Worm (Caenorhabditis elegans) whole organism, early embryonic: ENCODE measurements around the gene R102.1.
"Not testable (repeated sequence)": the region's sequence is repeated elsewhere in the genome, so short reads cannot be mapped to it uniquely, and the experiment has no call there.

Source experiments
- B0310.2 ChIP-seq: sonication (generic microtip); optimal IDR thresholded peaks from 2 replicates; lab custom pipeline; 2016; ENCODE audit warnings: mild to moderate bottlenecking, missing genetic modification characterization, missing compliant biosample characterization
- F13C5.2 ChIP-seq: sonication (generic microtip); optimal IDR thresholded peaks from 2 replicates; lab custom pipeline; 2017; ENCODE audit warnings: mild to moderate bottlenecking, missing genetic modification characterization, inconsistent platforms, missing compliant biosample characterization
- aly-1 ChIP-seq: sonication (generic microtip); optimal IDR thresholded peaks from 2 replicates; lab custom pipeline; 2016; ENCODE audit warnings: missing genetic modification characterization, missing compliant biosample characterization
- ama-1 ChIP-seq: fragments of 150-350 bp; optimal IDR thresholded peaks from 2 replicates; lab custom pipeline; 2014
- ceh-13 ChIP-seq: fragments of 200-800 bp; sonication (Bioruptor generic); optimal IDR thresholded peaks from 2 replicates; lab custom pipeline; 2018; ENCODE audit warnings: mild to moderate bottlenecking, missing genetic modification characterization, missing compliant biosample characterization
- ceh-36 ChIP-seq: sonication (generic microtip); optimal IDR thresholded peaks from 2 replicates; lab custom pipeline; 2016; ENCODE audit warnings: missing genetic modification characterization, inconsistent platforms, missing compliant biosample characterization
- ets-7 ChIP-seq: sonication (generic microtip); optimal IDR thresholded peaks from 2 replicates; lab custom pipeline; 2016; ENCODE audit warnings: missing genotype, missing genetic modification characterization, missing compliant biosample characterization
- flt-1 ChIP-seq: fragments of 200-800 bp; sonication (Bioruptor generic); IDR thresholded peaks from 2 replicates; pipeline ENCODE4 v1.3.6; 2022; ENCODE audit warnings: missing genetic modification characterization, missing compliant biosample characterization
- hmbx-1 ChIP-seq: sonication (generic microtip); optimal IDR thresholded peaks from 2 replicates; lab custom pipeline; 2016; ENCODE audit warnings: mild to moderate bottlenecking, missing genetic modification characterization, missing compliant biosample characterization
- hmg-4 ChIP-seq: fragments of 200-800 bp; sonication (Bioruptor generic); optimal IDR thresholded peaks from 2 replicates; lab custom pipeline; 2018; ENCODE audit warnings: mild to moderate bottlenecking, missing genetic modification characterization, missing compliant biosample characterization
- hnd-1 ChIP-seq: sonication (generic microtip); optimal IDR thresholded peaks from 2 replicates; lab custom pipeline; 2016; ENCODE audit warnings: missing genetic modification characterization, missing compliant biosample characterization
- pes-1 ChIP-seq: fragments of 200-800 bp; sonication (Bioruptor generic); IDR thresholded peaks from 2 replicates; pipeline ENCODE4 v1.3.6; 2022; ENCODE audit warnings: missing genetic modification reagents, missing genetic modification characterization, missing compliant biosample characterization
- scrt-1 ChIP-seq: fragments of 200-800 bp; sonication (Bioruptor generic); IDR thresholded peaks from 2 replicates; pipeline ENCODE4 v1.3.6; 2022; ENCODE audit warnings: missing genetic modification characterization, missing compliant biosample characterization
- sea-1 ChIP-seq: fragments of 200-800 bp; sonication (Bioruptor generic); conservative IDR thresholded peaks from 2 replicates; pipeline ENCODE4 v1.3.6; 2022; ENCODE audit warnings: missing genetic modification characterization, missing compliant biosample characterization
- tbx-11 ChIP-seq: fragments of 200-800 bp; sonication (Bioruptor generic); IDR thresholded peaks from 2 replicates; pipeline ENCODE4 v1.3.6; 2022; ENCODE audit warnings: missing genetic modification characterization, missing compliant biosample characterization
- tbx-37 ChIP-seq: fragments of 200-800 bp; sonication (Bioruptor generic); conservative IDR thresholded peaks from 2 replicates; pipeline ENCODE4 v1.3.6; 2022; ENCODE audit warnings: missing genetic modification reagents, missing genetic modification characterization, missing compliant biosample characterization
- tra-4 ChIP-seq: sonication (generic microtip); optimal IDR thresholded peaks from 2 replicates; lab custom pipeline; 2017; ENCODE audit warnings: missing genetic modification characterization, missing compliant biosample characterization

The R102.1 gene

ce11 chrIV:10685758-10686157, at the start of gene R102.1, which contains the start of gene K08C7.6:
TSS of gene R102.1 (plus strand) at chrIV:10686048.
TSS of gene K08C7.6 (minus strand) at chrIV:10685858.
- TF ChIP-seq ets-7 (no peak), flt-1 (GFP tag; lab: Robert Waterston, UW) (no peak), ama-1 (lab: Kevin White, UChicago) (no peak), pes-1 (no peak), F13C5.2 (no peak), B0310.2 (tag; lab: Kevin White, UChicago) (no peak), scrt-1 (no peak), sea-1 (GFP tag; lab: Robert Waterston, UW) (no peak), ceh-36 (tag; lab: Kevin White, UChicago) (no peak)

DNA sequence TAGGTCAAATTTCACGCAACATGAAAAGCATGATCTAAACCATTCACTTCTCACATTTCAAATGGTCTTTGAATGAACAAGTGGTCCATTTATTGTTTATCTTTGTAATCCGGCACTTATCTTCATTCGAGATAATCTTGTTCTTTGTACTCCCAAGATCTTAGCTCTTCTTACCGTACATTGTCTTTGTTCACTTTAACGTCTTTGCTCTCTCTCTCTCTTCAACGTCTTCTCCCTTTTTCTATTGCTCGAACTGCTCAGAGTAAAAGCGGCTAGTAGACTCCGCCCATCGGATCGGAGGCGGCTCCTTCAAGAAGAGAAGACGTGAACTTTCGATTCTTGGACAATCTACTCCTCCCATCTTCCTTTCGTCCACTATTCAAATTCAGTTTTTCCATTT, 49.2 kb upstream of the R102.1 start, which contains the start of gene F56C4.1:
TSS of gene F56C4.1 (plus strand) at position 301 of the 400 bp plus-strand sequence.
- TF ChIP-seq sea-1 (GFP tag; lab: Robert Waterston, UW) (no peak), pes-1 (no peak), hmbx-1 (tag; lab: Kevin White, UChicago) (no peak), F13C5.2 (no peak), ceh-13 (no peak), B0310.2 (tag; lab: Kevin White, UChicago) (no peak), tbx-37 (GFP tag; lab: Robert Waterston, UW) (no peak), hnd-1 (tag; lab: Kevin White, UChicago) (no peak)

ce11 chrIV:10638977-10639376, 46.9 kb upstream of the R102.1 start, which contains the start of gene F56C4.2:
TSS of gene F56C4.2 (plus strand) at chrIV:10639277.
- TF ChIP-seq B0310.2 (tag; lab: Kevin White, UChicago) = no peak
- no peak for TF ChIP-seq tbx-11 (GFP tag; lab: Robert Waterston, UW)
- TF ChIP-seq aly-1 (tag; lab: Kevin White, UChicago) = no peak
- TF ChIP-seq tbx-37 (GFP tag; lab: Robert Waterston, UW) = no peak
- TF ChIP-seq hnd-1 (tag; lab: Kevin White, UChicago) = no peak
- no peak for TF ChIP-seq hmg-4 (GFP tag; lab: Kevin White, UChicago)
- TF ChIP-seq flt-1 (GFP tag; lab: Robert Waterston, UW) = no peak
- no peak for TF ChIP-seq scrt-1
- TF ChIP-seq ceh-13 = no peak
- TF ChIP-seq ets-7 = no peak
- no peak for TF ChIP-seq hmbx-1 (tag; lab: Kevin White, UChicago)
- no peak for TF ChIP-seq sea-1 (GFP tag; lab: Robert Waterston, UW)
- no peak for TF ChIP-seq tra-4 (tag; lab: Kevin White, UChicago)
- no peak for TF ChIP-seq ceh-36 (tag; lab: Kevin White, UChicago)

DNA sequence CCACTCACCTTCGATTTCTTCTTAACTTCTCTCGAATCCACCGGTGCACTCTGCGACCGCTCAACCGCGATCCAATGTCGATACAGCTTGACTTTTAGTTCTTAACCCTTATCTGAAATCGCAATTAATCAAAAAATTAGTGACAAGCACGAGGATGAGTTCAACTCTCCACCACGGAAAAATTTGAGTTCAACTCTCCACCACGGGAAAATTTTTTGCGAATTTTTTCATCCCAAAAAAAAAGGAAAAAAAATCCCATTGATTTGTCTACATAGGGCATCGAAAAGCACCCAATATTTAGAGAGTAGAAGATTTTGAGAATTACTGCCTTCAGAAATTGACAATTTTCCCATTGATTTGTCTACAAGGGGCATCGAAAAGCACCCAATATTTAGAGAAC, 31.8 kb upstream of the R102.1 start, which contains the start of gene glb-19:
TSS of gene glb-19 (minus strand) at position 101 of the 400 bp plus-strand sequence.
- not testable (repeated sequence) for TF ChIP-seq tbx-37 (GFP tag; lab: Robert Waterston, UW); ama-1 (lab: Kevin White, UChicago); tbx-11 (GFP tag; lab: Robert Waterston, UW)

DNA sequence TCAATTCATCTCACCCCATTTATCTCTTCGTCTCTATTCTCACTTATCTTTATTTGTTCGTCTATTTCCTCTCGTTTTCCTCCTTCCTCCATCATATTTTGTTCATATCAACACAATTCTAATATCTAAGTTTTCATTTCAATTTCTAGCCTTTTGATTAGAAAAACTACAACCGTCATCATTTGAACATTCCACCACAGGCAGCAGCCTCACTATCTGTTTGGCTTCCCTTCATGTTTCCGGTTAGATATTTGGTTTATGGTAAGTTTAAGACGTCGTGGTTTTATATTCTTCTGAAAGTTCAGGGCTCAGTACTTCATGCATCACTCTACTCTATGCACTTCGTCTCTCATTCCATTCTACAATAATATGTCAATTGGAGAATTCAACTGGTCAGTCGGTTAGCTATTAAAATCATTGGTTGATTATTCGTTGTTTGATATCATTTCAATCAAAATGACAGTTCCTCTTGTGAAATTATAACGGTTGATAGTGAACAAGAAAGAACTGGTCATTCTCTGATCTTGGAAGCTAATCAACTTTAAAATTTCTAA, 29.0 kb upstream of the R102.1 start, which contains the start of gene K08C7.1:
TSS of gene K08C7.1 (plus strand) at position 43 of the 554 bp plus-strand sequence.
- TF ChIP-seq ets-7 = no peak
- TF ChIP-seq tra-4 (tag; lab: Kevin White, UChicago) = no peak
- no peak for TF ChIP-seq F13C5.2
- TF ChIP-seq tbx-11 (GFP tag; lab: Robert Waterston, UW) = no peak
- TF ChIP-seq ceh-36 (tag; lab: Kevin White, UChicago) = no peak
- TF ChIP-seq hnd-1 (tag; lab: Kevin White, UChicago) = no peak
- no peak for TF ChIP-seq tbx-37 (GFP tag; lab: Robert Waterston, UW)
- TF ChIP-seq hmg-4 (GFP tag; lab: Kevin White, UChicago) = no peak

DNA sequence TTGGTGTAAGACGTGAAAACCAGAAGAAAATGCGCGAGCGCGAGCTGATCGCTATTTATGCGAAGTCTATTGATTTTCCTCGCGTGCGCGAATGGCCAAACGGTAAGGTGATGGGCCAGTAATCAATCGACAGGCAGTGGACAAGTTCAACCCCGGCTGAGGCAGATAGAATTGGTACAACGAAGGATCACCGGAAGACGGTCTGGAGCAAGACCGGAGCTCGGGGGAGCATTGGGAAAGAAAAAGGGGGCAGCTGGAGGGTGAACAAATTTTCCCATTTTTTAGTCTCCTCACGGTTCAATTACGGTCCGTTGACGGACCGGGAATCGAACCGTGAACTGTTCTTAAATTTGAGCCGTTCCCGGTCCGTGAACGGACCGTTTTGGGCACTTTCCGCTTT, 27.5 kb upstream of the R102.1 start:
- peak; percentile 52; the same call in 1 of the 2 replicates for TF ChIP-seq scrt-1

- TF ChIP-seq ets-7 (no peak), hmg-4 (GFP tag; lab: Kevin White, UChicago) (no peak), ama-1 (lab: Kevin White, UChicago) (no peak), hnd-1 (tag; lab: Kevin White, UChicago) (no peak), B0310.2 (tag; lab: Kevin White, UChicago) (no peak), F13C5.2 (no peak), ceh-13 (no peak), tbx-37 (GFP tag; lab: Robert Waterston, UW) (no peak), flt-1 (GFP tag; lab: Robert Waterston, UW) (no peak), sea-1 (GFP tag; lab: Robert Waterston, UW) (no peak), pes-1 (no peak), hmbx-1 (tag; lab: Kevin White, UChicago) (no peak), ceh-36 (tag; lab: Kevin White, UChicago) (no peak), scrt-1 (no peak), tra-4 (tag; lab: Kevin White, UChicago) (no peak), tbx-11 (GFP tag; lab: Robert Waterston, UW) (no peak), aly-1 (tag; lab: Kevin White, UChicago) (no peak)
These were observed 24.8 kb upstream of the R102.1 start for ce11 chrIV:10661072-10661471.

- no peak for TF ChIP-seq flt-1 (GFP tag; lab: Robert Waterston, UW)
- no peak for TF ChIP-seq B0310.2 (tag; lab: Kevin White, UChicago)
These were observed 24.1 kb upstream of the R102.1 start, which contains the start of gene fmo-1 for ce11 chrIV:10661760-10662159. TSS of gene fmo-1 (plus strand) at chrIV:10661857.
